Fruit fly (Drosophila melanogaster) whole organism: ENCODE measurements around the gene glo.

ENCODE experiments used
- CG8478 ChIP-seq: fragments of >200 bp; optimal IDR thresholded peaks from 2 replicates; lab custom pipeline; 2018; ENCODE audit warnings: inconsistent platforms
- pan ChIP-seq: fragments of >200 bp; optimal IDR thresholded peaks from 2 replicates; lab custom pipeline; 2017
- psq ChIP-seq: fragments of >200 bp; optimal IDR thresholded peaks from 2 replicates; lab custom pipeline; 2017

DNA sequence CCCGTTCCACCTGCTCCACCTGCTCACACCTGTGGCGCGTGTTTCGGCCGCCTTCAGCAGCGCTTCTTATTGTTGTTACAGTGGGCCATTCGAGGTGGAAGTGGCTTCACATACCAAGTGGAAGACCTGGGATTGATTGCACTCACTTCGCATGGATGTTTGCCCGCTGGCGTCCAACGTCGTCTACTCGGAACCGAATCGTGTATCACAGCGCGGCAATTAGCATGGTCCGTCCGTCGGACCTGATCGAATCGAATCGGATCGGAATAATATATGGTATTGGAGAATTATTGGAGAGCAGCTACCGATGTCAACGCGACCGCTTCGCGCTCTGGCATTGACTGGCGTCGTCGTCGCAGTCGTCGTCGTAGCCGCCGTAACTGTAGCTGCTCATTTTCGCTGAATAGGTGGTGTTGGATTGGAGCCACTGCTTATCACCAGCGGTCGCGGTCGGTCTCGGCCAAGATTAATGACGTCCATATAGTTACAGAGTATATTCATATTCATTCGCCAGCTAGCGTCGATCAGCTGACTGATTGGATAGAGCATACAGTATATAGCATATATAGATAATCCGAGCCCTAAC, 6.2 kb downstream of the glo start, which contains the start of gene ClC-a:
- TF ChIP-seq pan (lab: Kevin White, UChicago) (no peak), CG8478 (lab: Kevin White, UChicago) (no peak), psq (lab: Kevin White, UChicago) (no peak)
